Worm (Caenorhabditis elegans) whole organism, L4 larva: ENCODE results near the gene sre-52.

Experiments used
- nhr-237 ChIP-seq: sonication (generic microtip); optimal IDR thresholded peaks from 2 replicates; lab custom pipeline; 2017; ENCODE audit warnings: missing biosample characterization, missing genetic modification characterization
- rbr-2 ChIP-seq: sonication (generic microtip); optimal IDR thresholded peaks from 2 replicates; lab custom pipeline; 2016; ENCODE audit warnings: missing genotype, missing genetic modification characterization, missing compliant biosample characterization
- set-16 ChIP-seq: fragments of 200-800 bp; sonication (Bioruptor generic); IDR thresholded peaks from 2 replicates; pipeline ENCODE4 v1.3.6; 2022; ENCODE audit warnings: missing genetic modification reagents, missing genetic modification characterization, missing compliant biosample characterization
- ztf-11 ChIP-seq: fragments of 150-350 bp; optimal IDR thresholded peaks from 2 replicates; lab custom pipeline; 2014; ENCODE audit warnings: missing biosample characterization, missing genetic modification characterization

DNA sequence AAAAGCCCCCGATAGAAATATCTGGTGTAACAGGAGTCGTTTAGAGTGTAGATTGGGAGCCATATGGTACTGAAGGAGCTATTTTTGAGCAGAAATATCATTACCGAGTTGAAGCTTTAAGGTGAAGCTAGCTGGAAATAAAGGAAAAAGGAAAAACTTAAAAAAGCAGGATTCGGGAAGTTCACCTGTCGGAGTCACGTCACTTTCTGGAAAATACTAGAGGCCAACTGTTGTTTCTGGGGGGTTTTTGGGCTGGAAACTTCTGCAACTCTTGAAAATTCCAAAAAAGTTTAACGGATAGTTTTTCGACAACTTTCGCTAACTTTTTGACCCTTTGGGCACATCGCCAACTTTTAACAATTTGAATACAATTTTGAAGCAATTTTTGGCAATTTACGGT, 12.2 kb upstream of the sre-52 start, which contains the start of gene sre-53:
- TF ChIP-seq rbr-2 (tag; lab: Kevin White, UChicago) (no peak), nhr-237 (tag; lab: Kevin White, UChicago) (no peak), set-16 (GFP tag; lab: Robert Waterston, UW) (no peak), ztf-11 (tag; lab: Kevin White, UChicago) (no peak)
